Fruit fly (Drosophila melanogaster) Kc167 (cell line): Measurements from ENCODE around the gene CG11898.

Experiments used
- Myc ChIP-seq: fragments of >200 bp; optimal IDR thresholded peaks from 2 replicates; lab custom pipeline; 2017; ENCODE audit warnings: missing external identifiers
- Sin3A ChIP-seq: fragments of >200 bp; optimal IDR thresholded peaks from 2 replicates; lab custom pipeline; 2018; ENCODE audit warnings: missing external identifiers
- h ChIP-seq: fragments of >200 bp; optimal IDR thresholded peaks from 3 replicates; lab custom pipeline; 2018; ENCODE audit warnings: missing external identifiers
- insv ChIP-seq: fragments of >200 bp; optimal IDR thresholded peaks from 3 replicates; lab custom pipeline; 2018; ENCODE audit warnings: missing external identifiers

dm6 chr3R:29213416-29213815, 48.0 kb downstream of the CG11898 start:
- no peak for TF ChIP-seq Myc (lab: Kevin White, UChicago)
- no peak for TF ChIP-seq Sin3A (lab: Kevin White, UChicago)
- TF ChIP-seq h (lab: Kevin White, UChicago): no peak
- TF ChIP-seq insv: no peak
